Worm (Caenorhabditis elegans): ENCODE results near the gene clk-1.

The clk-1 gene

ce11 chrIII:5263299-5263993 is 14.2 kb upstream of the clk-1 start, which contains the start of the genes C34E10.9 and hap-1:
TSS of gene C34E10.9 (minus strand) at chrIII:5263399.
TSS of gene hap-1 (plus strand) at chrIII:5263943.
- no peak for TF ChIP-seq dao-5 (tag; optimal IDR thresholded peaks at IDR 0.05)

- no peak for TF ChIP-seq dao-5 (tag; optimal IDR thresholded peaks at IDR 0.05)
- TF ChIP-seq W03F9.2 (tag; optimal IDR thresholded peaks at IDR 0.05): no peak
- TF ChIP-seq him-1 (tag; optimal IDR thresholded peaks at IDR 0.05): no peak
Measured at ce11 chrIII:5264813-5265212, 12.9 kb upstream of the clk-1 start, which contains the start of gene gro-1. TSS of gene gro-1 (plus strand) at chrIII:5265113.

ce11 chrIII:5267217-5267906 is 10.3 kb upstream of the clk-1 start, which contains the start of gene ZC395.5:
TSS of gene ZC395.5 (plus strand) at chrIII:5267848.
- TF ChIP-seq dao-5 (tag; optimal IDR thresholded peaks at IDR 0.05) (no peak), W03F9.2 (tag; optimal IDR thresholded peaks at IDR 0.05) (no peak), him-1 (tag; optimal IDR thresholded peaks at IDR 0.05) (no peak)

ce11 chrIII:5268486-5268885 is 9.2 kb upstream of the clk-1 start:
- TF ChIP-seq him-1 (tag; optimal IDR thresholded peaks at IDR 0.05) (no peak), W03F9.2 (tag; optimal IDR thresholded peaks at IDR 0.05) (no peak)

ce11 chrIII:5269814-5270213 is 7.9 kb upstream of the clk-1 start, which contains the start of gene ZC395.4:
TSS of gene ZC395.4 (plus strand) at chrIII:5270114.
- TF ChIP-seq him-1 (tag; optimal IDR thresholded peaks at IDR 0.05) (no peak), W03F9.2 (tag; optimal IDR thresholded peaks at IDR 0.05) (no peak), dao-5 (tag; optimal IDR thresholded peaks at IDR 0.05) (no peak)

- TF ChIP-seq W03F9.2 (tag; optimal IDR thresholded peaks at IDR 0.05): no peak
- TF ChIP-seq him-1 (tag; optimal IDR thresholded peaks at IDR 0.05): no peak
- TF ChIP-seq dao-5 (tag; optimal IDR thresholded peaks at IDR 0.05): no peak
Measured at ce11 chrIII:5273396-5273857, 4.3 kb upstream of the clk-1 start, which contains the start of gene ztf-8. TSS of gene ztf-8 (minus strand) at chrIII:5273471.

ce11 chrIII:5274250-5274649 is 3.4 kb upstream of the clk-1 start:
- TF ChIP-seq him-1 (tag; optimal IDR thresholded peaks at IDR 0.05) (no peak), dao-5 (tag; optimal IDR thresholded peaks at IDR 0.05) (no peak), W03F9.2 (tag; optimal IDR thresholded peaks at IDR 0.05) (no peak)

- peak; percentile 75 for TF ChIP-seq W03F9.2 (tag; optimal IDR thresholded peaks at IDR 0.05)
- no peak for TF ChIP-seq him-1 (tag; optimal IDR thresholded peaks at IDR 0.05)
Measured at ce11 chrIII:5274715-5275355, 2.9 kb upstream of the clk-1 start, which contains the start of the genes daf-41 and toc-1. TSS of gene daf-41 (minus strand) at chrIII:5274765. TSS of gene toc-1 (plus strand) at chrIII:5275251.

ce11 chrIII:5280228-5280627 is 2.5 kb downstream of the clk-1 start:
- TF ChIP-seq W03F9.2 (tag; optimal IDR thresholded peaks at IDR 0.05): no peak
- TF ChIP-seq him-1 (tag; optimal IDR thresholded peaks at IDR 0.05): no peak
- no peak for TF ChIP-seq dao-5 (tag; optimal IDR thresholded peaks at IDR 0.05)

- TF ChIP-seq him-1 (tag; optimal IDR thresholded peaks at IDR 0.05) (no peak), W03F9.2 (tag; optimal IDR thresholded peaks at IDR 0.05) (no peak), dao-5 (tag; optimal IDR thresholded peaks at IDR 0.05) (no peak)
Measured at ce11 chrIII:5285484-5285883, 7.8 kb downstream of the clk-1 start.

- TF ChIP-seq dao-5 (tag; optimal IDR thresholded peaks at IDR 0.05) (no peak), W03F9.2 (tag; optimal IDR thresholded peaks at IDR 0.05) (no peak), him-1 (tag; optimal IDR thresholded peaks at IDR 0.05) (no peak)
Measured at ce11 chrIII:5286205-5286604, 8.5 kb downstream of the clk-1 start, which contains the start of gene ZC395.11. TSS of gene ZC395.11 (minus strand) at chrIII:5286305.

- TF ChIP-seq W03F9.2 (tag; optimal IDR thresholded peaks at IDR 0.05): no peak
- no peak for TF ChIP-seq dao-5 (tag; optimal IDR thresholded peaks at IDR 0.05)
- no peak for TF ChIP-seq him-1 (tag; optimal IDR thresholded peaks at IDR 0.05)
Measured at ce11 chrIII:5287877-5288276, 10.2 kb downstream of the clk-1 start, which contains the start of gene T15B12.1. TSS of gene T15B12.1 (plus strand) at chrIII:5288177.

- TF ChIP-seq him-1 (tag; optimal IDR thresholded peaks at IDR 0.05) (no peak), W03F9.2 (tag; optimal IDR thresholded peaks at IDR 0.05) (no peak), dao-5 (tag; optimal IDR thresholded peaks at IDR 0.05) (no peak)
Measured at ce11 chrIII:5290230-5290629, 12.5 kb downstream of the clk-1 start.

- TF ChIP-seq dao-5 (tag; optimal IDR thresholded peaks at IDR 0.05) (no peak), him-1 (tag; optimal IDR thresholded peaks at IDR 0.05) (no peak), W03F9.2 (tag; optimal IDR thresholded peaks at IDR 0.05) (no peak)
Measured at ce11 chrIII:5291281-5291680, 13.6 kb downstream of the clk-1 start.

All from whole organism, L4/young adult.